Fruit fly (Drosophila melanogaster): ENCODE measurements around the gene CG17127.

DNA sequence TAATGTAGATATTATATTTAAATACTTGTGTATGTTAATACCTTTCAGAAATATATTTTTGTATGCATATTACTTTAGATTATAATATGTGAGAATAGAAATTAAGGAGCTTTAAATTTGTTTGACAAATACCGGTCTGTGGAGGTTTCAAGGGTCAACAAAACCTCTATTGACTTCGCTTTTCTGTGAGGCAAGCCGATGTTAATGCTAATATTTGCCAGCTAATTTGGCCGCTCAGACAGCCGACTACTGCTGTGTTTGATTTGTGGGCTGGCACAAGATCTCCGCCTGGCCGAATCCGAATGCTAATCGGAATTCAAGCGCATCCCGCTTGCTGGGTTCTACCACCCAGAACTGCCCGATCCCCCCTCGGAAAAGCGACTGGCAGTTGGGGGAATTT is 16.1 kb upstream of the CG17127 start:
- TF ChIP-seq insv (optimal IDR thresholded peaks at IDR 0.05) (no peak), ttk (optimal IDR thresholded peaks at IDR 0.05) (no peak), Myc (optimal IDR thresholded peaks at IDR 0.05) (no peak), psq (optimal IDR thresholded peaks at IDR 0.05) (no peak), Sin3A (optimal IDR thresholded peaks at IDR 0.05) (no peak), h (optimal IDR thresholded peaks at IDR 0.05) (no peak)

Measured in Kc167 (cell line).